Worm (Caenorhabditis elegans) whole organism, mixed stage, embryonic: ENCODE data around the gene F43C11.1.

Experiments used
- cnd-1 ChIP-seq: fragments of 200-800 bp; sonication (Bioruptor generic); optimal IDR thresholded peaks from 2 replicates; lab custom pipeline; 2018; ENCODE audit warnings: mild to moderate bottlenecking, missing genetic modification characterization, missing compliant biosample characterization
- hlh-1 ChIP-seq: fragments of 150-350 bp; optimal IDR thresholded peaks from 2 replicates; lab custom pipeline; 2014; ENCODE audit warnings: missing biosample characterization, missing genetic modification reagents, missing genetic modification characterization

ce11 chrII:2383334-2383733, 26.4 kb downstream of the F43C11.1 start, which contains the start of gene F16G10.8:
- TF ChIP-seq cnd-1 (no peak), hlh-1 (tag; lab: Kevin White, UChicago) (no peak)
